Worm (Caenorhabditis elegans) whole organism, young adult: Measurements from ENCODE around the gene C28D4.18.

Experiments
- T07F8.4 ChIP-seq: sonication (generic microtip); optimal IDR thresholded peaks from 2 replicates; lab custom pipeline; 2016; ENCODE audit warnings: mild to moderate bottlenecking, missing genetic modification characterization, moderate library complexity, missing compliant biosample characterization
- Y56A3A.18 ChIP-seq: fragments of 200-800 bp; sonication (Bioruptor generic); IDR thresholded peaks from 2 replicates; pipeline ENCODE4 v1.3.6; 2022; ENCODE audit warnings: missing genetic modification reagents, missing genetic modification characterization, missing compliant biosample characterization
- ama-1 ChIP-seq, 3 experiments: fragments of 150-350 bp in 1 of 3; sonication (generic microtip) in 2 of 3; optimal IDR thresholded peaks; 2 replicates each; lab custom pipeline; 2014 to 2018; ENCODE audit warnings: missing biosample characterization in 2 of 3, missing genetic modification characterization in 2 of 3, missing genetic modification reagents in 2 of 3
- attf-5 ChIP-seq: fragments of 200-800 bp; sonication (Bioruptor generic); optimal IDR thresholded peaks from 2 replicates; lab custom pipeline; 2018; ENCODE audit warnings: mild to moderate bottlenecking, missing genetic modification characterization, missing compliant biosample characterization
- bed-2 ChIP-seq: fragments of 200-800 bp; sonication (Bioruptor generic); IDR thresholded peaks from 2 replicates; pipeline ENCODE4 v1.3.6; 2022; ENCODE audit warnings: missing genetic modification reagents, missing genetic modification characterization, missing compliant biosample characterization
- cebp-2 ChIP-seq: fragments of 200-800 bp; sonication (Bioruptor generic); IDR thresholded peaks from 2 replicates; pipeline ENCODE4 v1.3.6; 2022; ENCODE audit warnings: missing genetic modification characterization, missing compliant biosample characterization
- efl-1 ChIP-seq: fragments of 150-350 bp; optimal IDR thresholded peaks from 2 replicates; lab custom pipeline; 2014; ENCODE audit warnings: missing biosample characterization, missing genetic modification reagents, missing genetic modification characterization
- egrh-3 ChIP-seq: fragments of 200-800 bp; sonication (Bioruptor generic); IDR thresholded peaks from 2 replicates; pipeline ENCODE4 v1.3.6; 2022; ENCODE audit warnings: missing genetic modification reagents, missing genetic modification characterization, missing compliant biosample characterization
- let-607 ChIP-seq, 2 experiments: fragments of 200-800 bp in 1 of 2; sonication (Bioruptor generic) in 1 of 2; sonication (generic microtip) in 1 of 2; optimal IDR thresholded peaks; 2 replicates each; lab custom pipeline; 2016 to 2018; ENCODE audit warnings: mild to moderate bottlenecking in 2 of 2, missing compliant biosample characterization in 2 of 2, missing genetic modification characterization in 2 of 2, moderate library complexity in 2 of 2, missing genotype in 1 of 2
- lin-26 ChIP-seq: fragments of 200-800 bp; sonication (Bioruptor generic); IDR thresholded peaks from 2 replicates; pipeline ENCODE4 v1.3.6; 2022; ENCODE audit warnings: missing genetic modification reagents, missing genetic modification characterization, missing compliant biosample characterization
- unc-130 ChIP-seq: sonication (generic microtip); optimal IDR thresholded peaks from 2 replicates; lab custom pipeline; 2016; ENCODE audit warnings: missing genetic modification reagents, missing genetic modification characterization, missing compliant biosample characterization

- TF ChIP-seq egrh-3 (GFP tag; lab: Robert Waterston, UW): no peak
- TF ChIP-seq let-607 (tag; optimal IDR thresholded peaks at IDR 0.05; lab: Kevin White, UChicago): no peak
- no peak for TF ChIP-seq ama-1 (optimal IDR thresholded peaks at IDR 0.05; lab: Kevin White, UChicago)
- TF ChIP-seq ama-1 (GFP tag; optimal IDR thresholded peaks at IDR 0.05; lab: Kevin White, UChicago): no peak
- TF ChIP-seq bed-2: no peak
- no peak for TF ChIP-seq Y56A3A.18 (GFP tag; lab: Robert Waterston, UW)
- no peak for TF ChIP-seq cebp-2
- TF ChIP-seq attf-5 (GFP tag; lab: Kevin White, UChicago): no peak
- TF ChIP-seq T07F8.4 (tag; lab: Kevin White, UChicago): no peak
- TF ChIP-seq lin-26 (GFP tag; lab: Robert Waterston, UW): no peak
- no peak for TF ChIP-seq efl-1
- TF ChIP-seq unc-130: no peak
Observed at ce11 chrIV:9716490-9716889, 8.6 kb upstream of the C28D4.18 start.
